Fruit fly (Drosophila melanogaster) whole organism, wandering third instar larva: ENCODE measurements around the gene grn.

Source experiments
- Hr78 ChIP-seq: fragments of >200 bp; optimal IDR thresholded peaks from 2 replicates; lab custom pipeline; 2017; ENCODE audit warnings: missing biosample characterization, missing genetic modification characterization
- pan ChIP-seq: fragments of >200 bp; optimal IDR thresholded peaks from 2 replicates; lab custom pipeline; 2017

DNA sequence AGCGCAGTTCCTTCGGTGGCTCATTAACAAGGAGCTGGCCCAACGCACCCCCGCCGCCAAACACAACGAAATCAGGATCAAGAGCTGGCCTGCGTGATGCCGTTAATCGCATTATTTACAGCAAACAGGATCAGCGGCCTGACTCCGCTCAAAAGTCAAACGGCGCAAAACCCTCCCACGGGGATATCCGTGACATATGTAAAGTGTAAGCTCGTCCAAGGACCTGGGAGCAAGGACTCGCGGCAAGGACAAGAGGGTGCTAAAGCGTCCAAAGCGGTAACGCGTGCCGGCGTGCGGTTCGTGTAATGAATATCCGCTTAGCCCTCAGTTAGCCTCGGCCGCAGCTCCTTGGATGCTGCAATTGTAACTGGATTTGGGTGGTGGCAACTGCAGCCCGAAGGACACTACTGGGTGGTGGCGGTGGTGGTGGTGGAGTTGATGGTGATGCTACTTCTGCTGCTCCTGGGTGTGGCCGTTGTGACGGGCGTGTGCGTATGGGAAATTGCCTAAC is 44.3 kb upstream of the grn start:
- TF ChIP-seq pan (lab: Kevin White, UChicago) = no peak
- TF ChIP-seq Hr78 (GFP tag; lab: Kevin White, UChicago) = no peak
